Worm (Caenorhabditis elegans) whole organism, L4 larva: Measurements from ENCODE around the gene fzr-1.

ENCODE experiments used
- F26F4.8 ChIP-seq: fragments of 200-800 bp; sonication (Bioruptor generic); conservative IDR thresholded peaks from 2 replicates; pipeline ENCODE4 v1.3.6; 2022; ENCODE audit warnings: missing genetic modification characterization, missing compliant biosample characterization
- F37D6.2 ChIP-seq: sonication (generic microtip); optimal IDR thresholded peaks from 2 replicates; lab custom pipeline; 2016; ENCODE audit warnings: mild to moderate bottlenecking, missing genetic modification characterization, missing compliant biosample characterization
- F44E2.7 ChIP-seq: fragments of 200-800 bp; sonication (Bioruptor generic); IDR thresholded peaks from 2 replicates; pipeline ENCODE4 v2.1.2; 2022; ENCODE audit warnings: missing genetic modification characterization, missing compliant biosample characterization
- T20F7.1 ChIP-seq: fragments of 200-800 bp; sonication (Bioruptor generic); optimal IDR thresholded peaks from 2 replicates; lab custom pipeline; 2018; ENCODE audit warnings: mild to moderate bottlenecking, missing genetic modification characterization, missing compliant biosample characterization
- T26A8.4 ChIP-seq: fragments of 200-800 bp; sonication (Bioruptor generic); IDR thresholded peaks from 2 replicates; pipeline ENCODE4 v1.3.6; 2022; ENCODE audit warnings: missing genetic modification characterization, missing compliant biosample characterization
- Y48G9A.11 ChIP-seq: fragments of 200-800 bp; sonication (Bioruptor generic); IDR thresholded peaks from 2 replicates; pipeline ENCODE4 v1.3.6; 2022; ENCODE audit warnings: missing genetic modification reagents, missing genetic modification characterization, missing compliant biosample characterization
- Y75B8A.6 ChIP-seq: fragments of 200-800 bp; sonication (Bioruptor generic); IDR thresholded peaks from 2 replicates; pipeline ENCODE4 v1.3.6; 2022; ENCODE audit warnings: missing genetic modification reagents, missing genetic modification characterization, missing compliant biosample characterization
- ZK546.5 ChIP-seq, 2 experiments: sonication (generic microtip); optimal IDR thresholded peaks; 2 replicates each; lab custom pipeline; 2017; ENCODE audit warnings: missing biosample characterization in 2 of 2, missing genetic modification characterization in 2 of 2
- aha-1 ChIP-seq: fragments of 150-350 bp; peaks from one replicate; lab custom pipeline; 2014; ENCODE audit warnings: missing biosample characterization, missing genetic modification characterization
- aly-2 ChIP-seq: sonication (generic microtip); optimal IDR thresholded peaks from 2 replicates; lab custom pipeline; 2018; ENCODE audit warnings: missing biosample characterization, missing genetic modification characterization
- arid-1 ChIP-seq: fragments of 200-800 bp; sonication (Bioruptor generic); conservative IDR thresholded peaks from 2 replicates; pipeline ENCODE4 v1.3.6; 2022; ENCODE audit warnings: missing genetic modification reagents, missing genetic modification characterization, missing compliant biosample characterization
- attf-4 ChIP-seq: sonication (generic microtip); optimal IDR thresholded peaks from 3 replicates; lab custom pipeline; 2017; ENCODE audit warnings: missing biosample characterization, missing genetic modification characterization
- ceh-82 ChIP-seq: sonication (generic microtip); optimal IDR thresholded peaks from 2 replicates; lab custom pipeline; 2017; ENCODE audit warnings: missing biosample characterization, missing genetic modification characterization
- ces-1 ChIP-seq: fragments of 150-350 bp; sonication (generic microtip); optimal IDR thresholded peaks from 4 replicates; lab custom pipeline; 2014; ENCODE audit warnings: missing biosample characterization, missing genetic modification reagents, missing genetic modification characterization
- ctbp-1 ChIP-seq: fragments of 200-800 bp; sonication (Bioruptor generic); IDR thresholded peaks from 2 replicates; pipeline ENCODE4 v1.3.6; 2022; ENCODE audit warnings: missing genetic modification reagents, missing genetic modification characterization, missing compliant biosample characterization
- daf-12 ChIP-seq: fragments of 150-350 bp; optimal IDR thresholded peaks from 2 replicates; lab custom pipeline; 2014; ENCODE audit warnings: missing biosample characterization, missing genetic modification reagents, missing genetic modification characterization
- daf-16 ChIP-seq, 3 experiments: sonication (generic microtip); optimal IDR thresholded peaks; 2 replicates each; lab custom pipeline; 2016 to 2017; ENCODE audit warnings: missing genetic modification characterization in 3 of 3, missing genetic modification reagents in 3 of 3, mild to moderate bottlenecking in 2 of 3, missing compliant biosample characterization in 2 of 3, missing biosample characterization in 1 of 3, moderate library complexity in 1 of 3
- daf-19 ChIP-seq: fragments of 200-800 bp; sonication (Bioruptor generic); conservative IDR thresholded peaks from 2 replicates; pipeline ENCODE4 v1.3.6; 2022; ENCODE audit warnings: missing genetic modification characterization, missing compliant biosample characterization
- daf-8 ChIP-seq: fragments of 200-800 bp; sonication (Bioruptor generic); IDR thresholded peaks from 2 replicates; pipeline ENCODE4 v1.3.6; 2022; ENCODE audit warnings: missing genetic modification characterization, missing compliant biosample characterization
- dmd-8 ChIP-seq: fragments of 200-800 bp; sonication (Bioruptor generic); IDR thresholded peaks from 2 replicates; pipeline ENCODE4 v1.3.6; 2022; ENCODE audit warnings: missing genetic modification characterization, missing compliant biosample characterization
- dpl-1 ChIP-seq: fragments of 150-350 bp; optimal IDR thresholded peaks from 2 replicates; lab custom pipeline; 2014; ENCODE audit warnings: missing biosample characterization, missing genetic modification reagents, missing genetic modification characterization
- duxl-1 ChIP-seq: sonication (generic microtip); optimal IDR thresholded peaks from 2 replicates; lab custom pipeline; 2016; ENCODE audit warnings: mild to moderate bottlenecking, missing genetic modification characterization, moderate library complexity, missing compliant biosample characterization; ENCODE audit not compliant: poor library complexity
- hlh-30 ChIP-seq: sonication (generic microtip); optimal IDR thresholded peaks from 2 replicates; lab custom pipeline; 2017; ENCODE audit warnings: antibody characterized with exemption, mild to moderate bottlenecking, missing genetic modification characterization, missing compliant biosample characterization; ENCODE audit not compliant: insufficient read depth
- jun-1 ChIP-seq: fragments of 150-350 bp; optimal IDR thresholded peaks from 2 replicates; lab custom pipeline; 2014; ENCODE audit warnings: missing biosample characterization, missing genetic modification reagents, missing genetic modification characterization
- lim-7 ChIP-seq: fragments of 200-800 bp; sonication (Bioruptor generic); IDR thresholded peaks from 2 replicates; pipeline ENCODE4 v1.3.6; 2022; ENCODE audit warnings: missing genetic modification characterization, missing compliant biosample characterization
- lin-13 ChIP-seq: fragments of 150-350 bp; optimal IDR thresholded peaks from 2 replicates; lab custom pipeline; 2014; ENCODE audit warnings: missing biosample characterization, missing genetic modification reagents, missing genetic modification characterization
- lin-29 ChIP-seq: fragments of 200-800 bp; sonication (Bioruptor generic); IDR thresholded peaks from 2 replicates; pipeline ENCODE4 v1.3.6; 2022; ENCODE audit warnings: missing genetic modification reagents, missing genetic modification characterization, missing compliant biosample characterization
- madf-5 ChIP-seq, 2 experiments: fragments of 200-800 bp; sonication (Bioruptor generic); IDR thresholded peaks; 2 replicates each; pipeline ENCODE4 v1.3.6; 2022; ENCODE audit warnings: missing compliant biosample characterization in 2 of 2, missing genetic modification characterization in 2 of 2
- madf-9 ChIP-seq: fragments of 200-800 bp; sonication (Bioruptor generic); conservative IDR thresholded peaks from 2 replicates; pipeline ENCODE4 v1.3.6; 2022; ENCODE audit warnings: missing genetic modification reagents, missing genetic modification characterization, missing compliant biosample characterization
- mdl-1 ChIP-seq, 2 experiments: fragments of 150-350 bp in 1 of 2; sonication (generic microtip) in 1 of 2; optimal IDR thresholded peaks; 2 replicates each; lab custom pipeline; 2014 to 2017; ENCODE audit warnings: missing biosample characterization in 2 of 2, missing genetic modification characterization in 2 of 2
- mep-1 ChIP-seq: fragments of 150-350 bp; sonication (generic microtip); optimal IDR thresholded peaks from 3 replicates; lab custom pipeline; 2014; ENCODE audit warnings: missing biosample characterization, missing genetic modification characterization
- mes-2 ChIP-seq: sonication (generic microtip); optimal IDR thresholded peaks from 2 replicates; lab custom pipeline; 2016; ENCODE audit warnings: missing genotype, mild to moderate bottlenecking, missing genetic modification characterization, missing compliant biosample characterization; ENCODE audit not compliant: poor library complexity, severe bottlenecking
- mxl-2 ChIP-seq: fragments of 200-800 bp; sonication (Bioruptor generic); conservative IDR thresholded peaks from 2 replicates; pipeline ENCODE4 v1.3.6; 2022; ENCODE audit warnings: missing genetic modification reagents, missing genetic modification characterization, missing compliant biosample characterization
- mxl-3 ChIP-seq: fragments of 200-800 bp; sonication (Bioruptor generic); optimal IDR thresholded peaks from 2 replicates; lab custom pipeline; 2018; ENCODE audit warnings: mild to moderate bottlenecking, missing genetic modification characterization, missing compliant biosample characterization
- nhr-102 ChIP-seq: sonication (generic microtip); optimal IDR thresholded peaks from 2 replicates; lab custom pipeline; 2016; ENCODE audit warnings: mild to moderate bottlenecking, missing genetic modification characterization, moderate library complexity, missing compliant biosample characterization
- nhr-25 ChIP-seq: sonication (generic microtip); optimal IDR thresholded peaks from 2 replicates; lab custom pipeline; 2017; ENCODE audit warnings: missing genetic modification characterization, mild to moderate bottlenecking, missing compliant biosample characterization, antibody characterized with exemption, moderate library complexity, borderline replicate concordance; ENCODE audit not compliant: insufficient read depth
- nhr-41 ChIP-seq: fragments of 200-800 bp; sonication (Bioruptor generic); IDR thresholded peaks from 2 replicates; pipeline ENCODE4 v1.3.6; 2022; ENCODE audit warnings: missing genetic modification reagents, missing genetic modification characterization, missing compliant biosample characterization
- nhr-76 ChIP-seq: fragments of 150-350 bp; optimal IDR thresholded peaks from 2 replicates; lab custom pipeline; 2014; ENCODE audit warnings: missing biosample characterization, missing genetic modification characterization
- nhr-77 ChIP-seq: fragments of 150-350 bp; optimal IDR thresholded peaks from 2 replicates; lab custom pipeline; 2014; ENCODE audit warnings: missing biosample characterization, missing genetic modification characterization
- php-3 ChIP-seq: fragments of 200-800 bp; sonication (Bioruptor generic); IDR thresholded peaks from 2 replicates; pipeline ENCODE4 v1.3.6; 2022; ENCODE audit warnings: missing genetic modification reagents, missing genetic modification characterization, missing compliant biosample characterization
- snpc-1.2 ChIP-seq: fragments of 200-800 bp; sonication (Bioruptor generic); IDR thresholded peaks from 2 replicates; pipeline ENCODE4 v1.3.6; 2022; ENCODE audit warnings: missing genetic modification reagents, missing genetic modification characterization, missing compliant biosample characterization
- snpc-4 ChIP-seq: fragments of 150-350 bp; optimal IDR thresholded peaks from 2 replicates; lab custom pipeline; 2014; ENCODE audit warnings: missing biosample characterization, missing genetic modification characterization
- unc-130 ChIP-seq: sonication (generic microtip); optimal IDR thresholded peaks from 2 replicates; lab custom pipeline; 2016; ENCODE audit warnings: missing genetic modification reagents, missing genetic modification characterization, missing compliant biosample characterization
- unc-62 ChIP-seq, 3 experiments: fragments of 150-350 bp in 1 of 3; sonication (generic microtip); optimal IDR thresholded peaks in 2 of 3; peaks in 1 of 3; 1 replicate in 1 of 3; 2 replicates in 2 of 3; lab custom pipeline; 2014 to 2017; ENCODE audit warnings: missing biosample characterization in 3 of 3, missing genetic modification characterization in 3 of 3, missing genetic modification reagents in 3 of 3, missing genotype in 1 of 3
- vab-7 ChIP-seq: fragments of 200-800 bp; sonication (Bioruptor generic); IDR thresholded peaks from 2 replicates; pipeline ENCODE4 v1.3.6; 2022; ENCODE audit warnings: missing genetic modification reagents, missing genetic modification characterization, missing compliant biosample characterization

fzr-1 gene

ce11 chrII:9596401-9596800 lies 47.9 kb downstream of the fzr-1 start, which contains the start of gene E02H1.6:
TSS of gene E02H1.6 (plus strand) at chrII:9596701.
- TF ChIP-seq mxl-3 (GFP tag; lab: Kevin White, UChicago) (no peak), attf-4 (tag; lab: Kevin White, UChicago) (no peak), lim-7 (GFP tag; lab: Robert Waterston, UW) (no peak), duxl-1 (tag; lab: Kevin White, UChicago) (no peak), mep-1 (tag; lab: Kevin White, UChicago) (no peak), daf-19 (no peak), snpc-4 (no peak), aha-1 (tag; lab: Kevin White, UChicago) (no peak), madf-5 (GFP tag; IDR thresholded peaks at IDR 0.05; lab: Robert Waterston, UW) (no peak), jun-1 (tag; lab: Kevin White, UChicago) (no peak), arid-1 (GFP tag; lab: Robert Waterston, UW) (no peak), T26A8.4 (no peak), F44E2.7 (GFP tag; lab: Robert Waterston, UW) (no peak)

- no peak for TF ChIP-seq aly-2 (tag; lab: Kevin White, UChicago)
- TF ChIP-seq daf-16 (GFP tag; optimal IDR thresholded peaks at IDR 0.05; lab: Kevin White, UChicago): no peak
- TF ChIP-seq daf-16 (tag; optimal IDR thresholded peaks at IDR 0.05; lab: Kevin White, UChicago): no peak
- TF ChIP-seq F26F4.8 (GFP tag; lab: Robert Waterston, UW): no peak
- no peak for TF ChIP-seq T20F7.1 (GFP tag; lab: Kevin White, UChicago)
- TF ChIP-seq nhr-76 (tag; lab: Kevin White, UChicago): no peak
- TF ChIP-seq ZK546.5 (tag; optimal IDR thresholded peaks at IDR 0.05; lab: Kevin White, UChicago): no peak
- no peak for TF ChIP-seq madf-9 (GFP tag; lab: Robert Waterston, UW)
- no peak for TF ChIP-seq mxl-3 (GFP tag; lab: Kevin White, UChicago)
- TF ChIP-seq nhr-102 (tag; lab: Kevin White, UChicago): no peak
- TF ChIP-seq dmd-8: no peak
- no peak for TF ChIP-seq nhr-41 (GFP tag; lab: Robert Waterston, UW)
- TF ChIP-seq mes-2: no peak
- TF ChIP-seq unc-130 (GFP tag; lab: Kevin White, UChicago): no peak
- no peak for TF ChIP-seq lin-13 (GFP tag; lab: Kevin White, UChicago)
Measured at ce11 chrII:9594924-9595323, 49.3 kb downstream of the fzr-1 start, which contains the start of gene E02H1.5. TSS of gene E02H1.5 (plus strand) at chrII:9595224.

ce11 chrII:9592737-9593136 lies 51.5 kb downstream of the fzr-1 start, which contains the start of gene parp-2:
TSS of gene parp-2 (plus strand) at chrII:9593037.
- TF ChIP-seq mxl-2 (GFP tag; lab: Robert Waterston, UW) (no peak), attf-4 (tag; lab: Kevin White, UChicago) (no peak), T26A8.4 (no peak), nhr-25 (no peak), nhr-77 (no peak), F37D6.2 (tag; lab: Kevin White, UChicago) (no peak), madf-9 (GFP tag; lab: Robert Waterston, UW) (no peak), Y75B8A.6 (GFP tag; lab: Robert Waterston, UW) (no peak), daf-8 (GFP tag; lab: Robert Waterston, UW) (no peak), snpc-4 (no peak), php-3 (GFP tag; lab: Robert Waterston, UW) (no peak)

ce11 chrII:9591071-9591470 lies 53.2 kb downstream of the fzr-1 start, which contains the start of the genes E02H1.1 and tag-124:
TSS of gene E02H1.1 (minus strand) at chrII:9591164.
TSS of gene tag-124 (plus strand) at chrII:9591292.
- TF ChIP-seq ces-1 (GFP tag; lab: Kevin White, UChicago) (no peak), unc-62 (GFP tag; optimal IDR thresholded peaks at IDR 0.05 in 1 of 2; lab: Kevin White, UChicago) (no peak), unc-62 (tag; optimal IDR thresholded peaks at IDR 0.05; lab: Kevin White, UChicago) (no peak), daf-12 (no peak), lin-13 (GFP tag; lab: Kevin White, UChicago) (no peak), lin-29 (GFP tag; lab: Robert Waterston, UW) (no peak), ctbp-1 (GFP tag; lab: Robert Waterston, UW) (0 out of 2 replicates have a peak, but pooled peaks have one; percentile 31), dpl-1 (GFP tag; lab: Kevin White, UChicago) (peak; percentile 79), mdl-1 (tag; optimal IDR thresholded peaks at IDR 0.05; lab: Kevin White, UChicago) (no peak), arid-1 (GFP tag; lab: Robert Waterston, UW) (no peak), php-3 (GFP tag; lab: Robert Waterston, UW) (no peak), madf-5 (GFP tag; IDR thresholded peaks at IDR 0.05; lab: Robert Waterston, UW) (no peak), snpc-1.2 (no peak), Y48G9A.11 (GFP tag; lab: Robert Waterston, UW) (peak; percentile 70; the same call in 1 of the 2 replicates), attf-4 (tag; lab: Kevin White, UChicago) (no peak), vab-7 (GFP tag; lab: Robert Waterston, UW) (no peak), hlh-30 (peak; percentile 42), Y75B8A.6 (GFP tag; lab: Robert Waterston, UW) (no peak), ceh-82 (tag; lab: Kevin White, UChicago) (no peak)
